Fruit fly (Drosophila melanogaster) whole organism, prepupa: ENCODE measurements around the gene cact.

Source experiments
- CG31627 ChIP-seq: fragments of 200-800 bp; sonication (Bioruptor generic); optimal IDR thresholded peaks from 3 replicates; lab custom pipeline; 2016; ENCODE audit warnings: missing biosample characterization, missing genetic modification characterization
- CG6163 ChIP-seq: fragments of 200-800 bp; sonication (Bioruptor generic); IDR thresholded peaks from 3 replicates; pipeline ENCODE4 v1.3.6; 2022; ENCODE audit warnings: missing biosample characterization, missing genetic modification characterization
- CG6854 ChIP-seq: fragments of 200-800 bp; sonication (Bioruptor generic); optimal IDR thresholded peaks from 2 replicates; lab custom pipeline; 2017; ENCODE audit warnings: missing biosample characterization, mild to moderate bottlenecking, missing genetic modification characterization
- Lpt ChIP-seq: fragments of 200-800 bp; sonication (Bioruptor generic); optimal IDR thresholded peaks from 3 replicates; lab custom pipeline; 2016; ENCODE audit warnings: missing biosample characterization, missing genetic modification characterization
- esn ChIP-seq: fragments of 200-800 bp; sonication (Bioruptor generic); optimal IDR thresholded peaks from 2 replicates; lab custom pipeline; 2016; ENCODE audit warnings: missing biosample characterization, mild to moderate bottlenecking, missing genetic modification characterization, moderate library complexity

DNA sequence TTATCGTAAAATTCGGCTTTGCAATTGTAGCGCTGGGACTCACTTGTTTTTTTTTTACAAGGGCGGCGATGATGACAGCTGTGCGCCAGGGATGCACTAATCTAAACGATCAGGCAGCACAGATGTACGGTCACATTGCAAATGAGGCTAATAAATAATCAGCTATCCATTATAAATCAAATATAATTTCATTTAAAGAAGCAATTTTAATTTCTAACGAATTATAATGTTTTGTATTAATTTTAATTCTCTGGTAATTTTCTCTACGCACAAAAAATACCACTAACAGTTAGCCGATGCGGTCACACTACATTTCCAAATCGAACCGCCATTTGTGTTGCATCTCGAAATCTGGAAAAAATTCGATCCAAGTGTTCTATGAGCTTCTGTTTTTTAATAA lies 15.4 kb downstream of the cact start, which contains the start of the genes cni and fzy:
- TF ChIP-seq CG6163 (GFP tag; lab: Robert Waterston, UW): no peak
- TF ChIP-seq esn (GFP tag; lab: Kevin White, UChicago): peak; percentile 30
- TF ChIP-seq Lpt (GFP tag; lab: Kevin White, UChicago): no peak
- no peak for TF ChIP-seq CG6854 (GFP tag; lab: Kevin White, UChicago)
- peak; percentile 23 for TF ChIP-seq CG31627
